Fruit fly (Drosophila melanogaster): ENCODE data around the gene Scsalpha1.

Scsalpha1 gene

DNA sequence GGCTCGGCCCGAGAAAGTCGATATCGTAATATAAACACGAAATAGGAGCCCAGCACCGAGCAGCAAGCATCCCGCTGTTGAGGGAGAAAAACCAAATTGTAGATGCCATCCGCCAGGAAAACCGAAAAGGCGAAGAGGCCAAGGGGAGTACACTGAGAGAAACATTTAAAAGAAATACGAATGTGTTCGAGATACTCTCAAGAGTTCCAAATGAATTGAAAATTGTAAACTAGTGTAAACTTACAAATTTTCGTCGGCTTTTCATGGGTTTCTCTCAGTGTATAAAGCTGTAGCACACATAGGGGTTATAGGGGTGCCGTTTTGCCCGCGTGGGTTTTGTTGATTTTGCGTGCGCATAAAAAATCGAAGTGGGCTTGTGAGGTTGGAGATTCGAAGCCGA, 11.3 kb upstream of the Scsalpha1 start (continued):
- no peak for TF ChIP-seq MESR4 (GFP tag; optimal IDR thresholded peaks at IDR 0.05)
- no peak for TF ChIP-seq Gsc (GFP tag; IDR thresholded peaks at IDR 0.05)
- peak; percentile 80 for TF ChIP-seq gcm (GFP tag; optimal IDR thresholded peaks at IDR 0.05)
- peak; percentile 81 for TF ChIP-seq tgo (GFP tag; IDR thresholded peaks at IDR 0.05)
- TF ChIP-seq insv (GFP tag; optimal IDR thresholded peaks at IDR 0.05) = peak in 1 of 2 experiments; percentile 29
- TF ChIP-seq da (GFP tag; optimal IDR thresholded peaks at IDR 0.05) = no peak
- TF ChIP-seq Hand (GFP tag; optimal IDR thresholded peaks at IDR 0.05) = peak; percentile 93
- peak; percentile 60 for TF ChIP-seq CG2712 (tag; optimal IDR thresholded peaks at IDR 0.05)
- TF ChIP-seq ssp (GFP tag; IDR thresholded peaks at IDR 0.05) = peak; percentile 33; the same call in 1 of the 2 replicates
- TF ChIP-seq CG14667 (GFP tag; IDR thresholded peaks at IDR 0.05) = peak; percentile 61
- peak; percentile 59 for TF ChIP-seq Mad (GFP tag; optimal IDR thresholded peaks at IDR 0.05)
- no peak for TF ChIP-seq amos (GFP tag; IDR thresholded peaks at IDR 0.05; ENCODE audit: partially characterized antibody)
- peak; percentile 56 for TF ChIP-seq CG1603 (tag; optimal IDR thresholded peaks at IDR 0.05)
- no peak for TF ChIP-seq cg (GFP tag; optimal IDR thresholded peaks at IDR 0.05)
- no peak for TF ChIP-seq run (tag; optimal IDR thresholded peaks at IDR 0.05)
- peak; percentile 39 for TF ChIP-seq Hmx (GFP tag; optimal IDR thresholded peaks at IDR 0.05)
- peak; percentile 14 for TF ChIP-seq HmgD (GFP tag; optimal IDR thresholded peaks at IDR 0.05)
- no peak for TF ChIP-seq Lpt (GFP tag; optimal IDR thresholded peaks at IDR 0.05)
- TF ChIP-seq CG13624 (GFP tag; optimal IDR thresholded peaks at IDR 0.05) = peak; percentile 91
- TF ChIP-seq pfk (GFP tag; optimal IDR thresholded peaks at IDR 0.05) = no peak
- TF ChIP-seq Spps (tag; optimal IDR thresholded peaks at IDR 0.05) = no peak
- TF ChIP-seq yki (optimal IDR thresholded peaks at IDR 0.05) = no peak
- peak; percentile 86 for TF ChIP-seq HmgZ (tag; optimal IDR thresholded peaks at IDR 0.05)
- peak; percentile 2 for TF ChIP-seq CG8281 (tag; optimal IDR thresholded peaks at IDR 0.05)
- peak; percentile 42 for TF ChIP-seq CG1792 (GFP tag; optimal IDR thresholded peaks at IDR 0.05)
- TF ChIP-seq CG18599 (GFP tag; optimal IDR thresholded peaks at IDR 0.05) = peak; percentile 92
- TF ChIP-seq aop (GFP tag; IDR thresholded peaks at IDR 0.05) = 0 out of 2 replicates have a peak, but pooled peaks have one; percentile 29
- no peak for TF ChIP-seq psq (GFP tag; optimal IDR thresholded peaks at IDR 0.05)
- TF ChIP-seq gfzf (GFP tag; optimal IDR thresholded peaks at IDR 0.05) = no peak
- no peak for TF ChIP-seq CG31388 (GFP tag; optimal IDR thresholded peaks at IDR 0.05)
- TF ChIP-seq CG33213 (GFP tag; optimal IDR thresholded peaks at IDR 0.05) = peak; percentile 12
- TF ChIP-seq gt (GFP tag; IDR thresholded peaks at IDR 0.05) = 0 out of 2 replicates have a peak, but pooled peaks have one; percentile 25
- TF ChIP-seq E2f1 (GFP tag; IDR thresholded peaks at IDR 0.05) = peak; percentile 73
- TF ChIP-seq abd-A (tag; optimal IDR thresholded peaks at IDR 0.05) = peak; percentile 89
- TF ChIP-seq jumu (GFP tag; optimal IDR thresholded peaks at IDR 0.05) = peak; percentile 60
- TF ChIP-seq inv (GFP tag; IDR thresholded peaks at IDR 0.05; ENCODE audit: partially characterized antibody) = no peak
- TF ChIP-seq CG7556 (GFP tag; optimal IDR thresholded peaks at IDR 0.05) = peak; percentile 87
- peak; percentile 56 for TF ChIP-seq Ssrp (tag; optimal IDR thresholded peaks at IDR 0.05)
- TF ChIP-seq pita (GFP tag; optimal IDR thresholded peaks at IDR 0.05) = no peak
- TF ChIP-seq CG14050 (GFP tag; IDR thresholded peaks at IDR 0.05) = peak; percentile 73
- peak; percentile 91 for TF ChIP-seq Rfx (GFP tag; IDR thresholded peaks at IDR 0.05)
- no peak for TF ChIP-seq p53 (GFP tag; optimal IDR thresholded peaks at IDR 0.05)
- TF ChIP-seq CG14860 (GFP tag; IDR thresholded peaks at IDR 0.05; ENCODE audit: partially characterized antibody) = no peak
- TF ChIP-seq grau (tag; optimal IDR thresholded peaks at IDR 0.05) = peak; percentile 81
- TF ChIP-seq CG12236 (GFP tag; optimal IDR thresholded peaks at IDR 0.05) = peak; percentile 44
- peak; percentile 63 for TF ChIP-seq CG10147 (GFP tag; optimal IDR thresholded peaks at IDR 0.05)
- peak; percentile 62 for TF ChIP-seq nmo (GFP tag; optimal IDR thresholded peaks at IDR 0.05)
- TF ChIP-seq Atf3 (GFP tag; optimal IDR thresholded peaks at IDR 0.05) = peak; percentile 35
- peak; percentile 78 for TF ChIP-seq CG3847 (GFP tag; IDR thresholded peaks at IDR 0.05)
- no peak for TF ChIP-seq hb (GFP tag; IDR thresholded peaks at IDR 0.05; ENCODE audit: partially characterized antibody)
- TF ChIP-seq CG14965 (GFP tag; optimal IDR thresholded peaks at IDR 0.05; ENCODE audit: borderline replicate concordance) = peak; percentile 14

Measured in whole organism, embryonic.